Worm (Caenorhabditis elegans) whole organism, mixed stage, embryonic: ENCODE measurements around the gene nsph-4.3.

Experiments
- blmp-1 ChIP-seq: fragments of 150-350 bp; optimal IDR thresholded peaks from 2 replicates; lab custom pipeline; 2014; ENCODE audit warnings: missing biosample characterization, missing genetic modification characterization
- ceh-43 ChIP-seq: fragments of 200-800 bp; sonication (Bioruptor generic); optimal IDR thresholded peaks from 2 replicates; lab custom pipeline; 2018; ENCODE audit warnings: mild to moderate bottlenecking, missing genetic modification characterization, moderate library complexity, missing compliant biosample characterization
- ceh-83 ChIP-seq: fragments of 200-800 bp; sonication (Bioruptor generic); optimal IDR thresholded peaks from 2 replicates; lab custom pipeline; 2018; ENCODE audit warnings: mild to moderate bottlenecking, missing genetic modification characterization, missing compliant biosample characterization
- ces-1 ChIP-seq: fragments of 150-350 bp; optimal IDR thresholded peaks from 2 replicates; lab custom pipeline; 2014; ENCODE audit warnings: missing biosample characterization, missing genetic modification reagents, missing genetic modification characterization
- elt-3 ChIP-seq: fragments of 150-350 bp; optimal IDR thresholded peaks from 2 replicates; lab custom pipeline; 2014; ENCODE audit warnings: missing biosample characterization, missing genetic modification characterization
- lin-13 ChIP-seq: fragments of 150-350 bp; optimal IDR thresholded peaks from 2 replicates; lab custom pipeline; 2014; ENCODE audit warnings: missing biosample characterization, missing genetic modification characterization
- mab-5 ChIP-seq: fragments of 150-350 bp; optimal IDR thresholded peaks from 2 replicates; lab custom pipeline; 2014; ENCODE audit warnings: missing biosample characterization, missing genetic modification characterization
- nhr-2 ChIP-seq: fragments of 150-350 bp; optimal IDR thresholded peaks from 2 replicates; lab custom pipeline; 2014; ENCODE audit warnings: missing biosample characterization, missing genetic modification characterization
- nhr-76 ChIP-seq: sonication (generic microtip); optimal IDR thresholded peaks from 2 replicates; lab custom pipeline; 2017; ENCODE audit warnings: missing biosample characterization, missing genetic modification characterization
- unc-62 ChIP-seq: fragments of 150-350 bp; optimal IDR thresholded peaks from 2 replicates; lab custom pipeline; 2014; ENCODE audit warnings: missing biosample characterization, missing genetic modification reagents, missing genetic modification characterization
- zip-8 ChIP-seq: fragments of 150-350 bp; optimal IDR thresholded peaks from 2 replicates; lab custom pipeline; 2014; ENCODE audit warnings: missing biosample characterization, missing genetic modification characterization
- ztf-11 ChIP-seq: fragments of 150-350 bp; optimal IDR thresholded peaks from 2 replicates; lab custom pipeline; 2014; ENCODE audit warnings: missing biosample characterization, missing genetic modification characterization

ce11 chrIII:7655932-7656331 lies 46.9 kb upstream of the nsph-4.3 start, which contains the start of gene baz-2:
- no peak for TF ChIP-seq blmp-1
- TF ChIP-seq nhr-2 (tag; lab: Kevin White, UChicago): no peak
- TF ChIP-seq unc-62 (GFP tag; lab: Kevin White, UChicago): no peak
- TF ChIP-seq nhr-76 (tag; lab: Kevin White, UChicago): no peak
- no peak for TF ChIP-seq ceh-83 (GFP tag; lab: Kevin White, UChicago)
- no peak for TF ChIP-seq ceh-43 (GFP tag; lab: Kevin White, UChicago)
- TF ChIP-seq ztf-11: no peak
- TF ChIP-seq elt-3: no peak
- TF ChIP-seq ces-1 (GFP tag; lab: Kevin White, UChicago): peak; percentile 40
- no peak for TF ChIP-seq zip-8 (tag; lab: Kevin White, UChicago)
- no peak for TF ChIP-seq lin-13
- TF ChIP-seq mab-5 (tag; lab: Kevin White, UChicago): no peak
